Worm (Caenorhabditis elegans) whole organism, late embryonic: ENCODE data around the gene R13A5.7.

Experiments used
- K02D7.2 ChIP-seq: sonication (generic microtip); optimal IDR thresholded peaks from 2 replicates; lab custom pipeline; 2017; ENCODE audit warnings: mild to moderate bottlenecking, missing genetic modification characterization, missing compliant biosample characterization
- T23F11.4 ChIP-seq: fragments of 200-800 bp; sonication (Bioruptor generic); optimal IDR thresholded peaks from 2 replicates; lab custom pipeline; 2018; ENCODE audit warnings: mild to moderate bottlenecking, missing genetic modification characterization, missing compliant biosample characterization
- ahr-1 ChIP-seq: sonication (generic microtip); optimal IDR thresholded peaks from 2 replicates; lab custom pipeline; 2016; ENCODE audit warnings: missing genetic modification characterization, missing compliant biosample characterization
- ama-1 ChIP-seq: fragments of 150-350 bp; optimal IDR thresholded peaks from 2 replicates; lab custom pipeline; 2014
- ceh-18 ChIP-seq: sonication (generic microtip); optimal IDR thresholded peaks from 2 replicates; lab custom pipeline; 2016; ENCODE audit warnings: missing genetic modification characterization, missing compliant biosample characterization
- ceh-19 ChIP-seq: fragments of 200-800 bp; sonication (Bioruptor generic); optimal IDR thresholded peaks from 2 replicates; lab custom pipeline; 2018; ENCODE audit warnings: mild to moderate bottlenecking, missing genetic modification characterization, missing compliant biosample characterization
- ceh-24 ChIP-seq: sonication (generic microtip); optimal IDR thresholded peaks from 2 replicates; lab custom pipeline; 2016; ENCODE audit warnings: mild to moderate bottlenecking, missing genetic modification characterization, missing compliant biosample characterization
- ceh-31 ChIP-seq: sonication (generic microtip); optimal IDR thresholded peaks from 2 replicates; lab custom pipeline; 2016; ENCODE audit warnings: missing genetic modification characterization, missing compliant biosample characterization
- ceh-45 ChIP-seq: fragments of 200-800 bp; sonication (Bioruptor generic); IDR thresholded peaks from 2 replicates; pipeline ENCODE4 v1.3.6; 2022; ENCODE audit warnings: missing genetic modification reagents, missing genetic modification characterization, missing compliant biosample characterization
- ceh-6 ChIP-seq: fragments of 200-800 bp; sonication (Bioruptor generic); optimal IDR thresholded peaks from 2 replicates; lab custom pipeline; 2018; ENCODE audit warnings: mild to moderate bottlenecking, missing genetic modification characterization, missing compliant biosample characterization
- ceh-9 ChIP-seq: sonication (generic microtip); optimal IDR thresholded peaks from 2 replicates; lab custom pipeline; 2016; ENCODE audit warnings: mild to moderate bottlenecking, missing genetic modification characterization, inconsistent platforms, missing compliant biosample characterization
- dmd-4 ChIP-seq: sonication (generic microtip); optimal IDR thresholded peaks from 2 replicates; lab custom pipeline; 2016; ENCODE audit warnings: borderline replicate concordance, missing genetic modification characterization, missing compliant biosample characterization
- dve-1 ChIP-seq: sonication (generic microtip); optimal IDR thresholded peaks from 2 replicates; lab custom pipeline; 2017; ENCODE audit warnings: antibody characterized with exemption, mild to moderate bottlenecking, missing genetic modification characterization, missing compliant biosample characterization
- eyg-1 ChIP-seq: sonication (generic microtip); optimal IDR thresholded peaks from 2 replicates; lab custom pipeline; 2016; ENCODE audit warnings: missing genotype, missing genetic modification characterization, missing compliant biosample characterization
- fax-1 ChIP-seq: sonication (generic microtip); optimal IDR thresholded peaks from 2 replicates; lab custom pipeline; 2016; ENCODE audit warnings: missing genotype, missing genetic modification characterization, missing compliant biosample characterization
- fkh-10 ChIP-seq: fragments of 150-350 bp; optimal IDR thresholded peaks from 2 replicates; lab custom pipeline; 2014; ENCODE audit warnings: missing biosample characterization, missing genetic modification reagents, missing genetic modification characterization
- gmeb-2 ChIP-seq: sonication (generic microtip); optimal IDR thresholded peaks from 2 replicates; lab custom pipeline; 2016; ENCODE audit warnings: missing genetic modification characterization, inconsistent platforms, missing compliant biosample characterization
- hlh-15 ChIP-seq: sonication (generic microtip); optimal IDR thresholded peaks from 2 replicates; lab custom pipeline; 2016; ENCODE audit warnings: missing genetic modification characterization, missing compliant biosample characterization
- hlh-30 ChIP-seq: sonication (generic microtip); optimal IDR thresholded peaks from 2 replicates; lab custom pipeline; 2017; ENCODE audit warnings: antibody characterized with exemption, missing genetic modification characterization, missing compliant biosample characterization; ENCODE audit not compliant: insufficient read depth
- lin-11 ChIP-seq: fragments of 200-800 bp; sonication (Bioruptor generic); optimal IDR thresholded peaks from 2 replicates; lab custom pipeline; 2018; ENCODE audit warnings: mild to moderate bottlenecking, missing genetic modification characterization, missing compliant biosample characterization
- madf-2 ChIP-seq: sonication (generic microtip); optimal IDR thresholded peaks from 2 replicates; lab custom pipeline; 2017; ENCODE audit warnings: missing genetic modification characterization, missing compliant biosample characterization
- nfya-1 ChIP-seq: sonication (generic microtip); optimal IDR thresholded peaks from 2 replicates; lab custom pipeline; 2017; ENCODE audit warnings: missing genetic modification characterization, mild to moderate bottlenecking, missing compliant biosample characterization, antibody characterized with exemption, moderate library complexity
- pha-2 ChIP-seq: sonication (generic microtip); optimal IDR thresholded peaks from 2 replicates; lab custom pipeline; 2017; ENCODE audit warnings: mild to moderate bottlenecking, missing genetic modification characterization, missing compliant biosample characterization
- ref-2 ChIP-seq: sonication (generic microtip); optimal IDR thresholded peaks from 2 replicates; lab custom pipeline; 2016; ENCODE audit warnings: missing genetic modification characterization, missing compliant biosample characterization
- tbx-2 ChIP-seq: sonication (generic microtip); optimal IDR thresholded peaks from 2 replicates; lab custom pipeline; 2016; ENCODE audit warnings: missing genetic modification characterization, missing compliant biosample characterization
- ttx-3 ChIP-seq: sonication (generic microtip); optimal IDR thresholded peaks from 2 replicates; lab custom pipeline; 2016; ENCODE audit warnings: missing genetic modification reagents, missing genetic modification characterization, missing compliant biosample characterization
- unc-3 ChIP-seq, 2 experiments: fragments of 200-800 bp in 1 of 2; sonication (Bioruptor generic) in 1 of 2; sonication (generic microtip) in 1 of 2; conservative IDR thresholded peaks in 1 of 2; optimal IDR thresholded peaks in 1 of 2; 2 replicates each; pipeline versions ENCODE4 v1.3.6 to Lab custom; 2016 to 2022; ENCODE audit warnings: missing compliant biosample characterization in 2 of 2, missing genetic modification characterization in 2 of 2, missing genetic modification reagents in 1 of 2
- unc-42 ChIP-seq: sonication (generic microtip); optimal IDR thresholded peaks from 2 replicates; lab custom pipeline; 2016; ENCODE audit warnings: missing genotype, missing genetic modification characterization, missing compliant biosample characterization
- unc-55 ChIP-seq: sonication (generic microtip); optimal IDR thresholded peaks from 2 replicates; lab custom pipeline; 2017; ENCODE audit warnings: missing biosample characterization, missing genetic modification reagents, missing genetic modification characterization

R13A5.7 gene

ce11 chrIII:7520672-7521071 lies 49.3 kb downstream of the R13A5.7 start, which contains the start of the genes cux-7 and C07H6.2 (continued):
- TF ChIP-seq ceh-9 (tag; lab: Kevin White, UChicago) (no peak), lin-11 (tag; lab: Kevin White, UChicago) (no peak), pha-2 (tag; lab: Kevin White, UChicago) (no peak), tbx-2 (tag; lab: Kevin White, UChicago) (peak; percentile 98), ref-2 (tag; lab: Kevin White, UChicago) (peak; percentile 97), madf-2 (tag; lab: Kevin White, UChicago) (peak; percentile 11), ceh-45 (GFP tag; lab: Robert Waterston, UW) (no peak), unc-55 (peak; percentile 13), hlh-30 (tag; lab: Kevin White, UChicago) (no peak), ttx-3 (tag; lab: Kevin White, UChicago) (no peak), ama-1 (lab: Kevin White, UChicago) (no peak), unc-3 (GFP tag; conservative IDR thresholded peaks at IDR 0.05; lab: Robert Waterston, UW) (peak; percentile 56; the same call in 1 of the 2 replicates), unc-3 (tag; optimal IDR thresholded peaks at IDR 0.05; lab: Kevin White, UChicago) (peak; percentile 74), dve-1 (tag; lab: Kevin White, UChicago) (no peak), fax-1 (tag; lab: Kevin White, UChicago) (peak; percentile 89), dmd-4 (peak; percentile 67)
- TF ChIP-seq, all 69 proteins: peak for 40

- no peak for TF ChIP-seq ceh-45 (GFP tag; lab: Robert Waterston, UW)
- TF ChIP-seq ceh-6 (GFP tag; lab: Kevin White, UChicago), result no peak
- TF ChIP-seq hlh-15, result no peak
- no peak for TF ChIP-seq unc-55
- no peak for TF ChIP-seq ceh-24 (tag; lab: Kevin White, UChicago)
- TF ChIP-seq gmeb-2, result no peak
- no peak for TF ChIP-seq ceh-19 (GFP tag; lab: Kevin White, UChicago)
- no peak for TF ChIP-seq unc-42
- TF ChIP-seq ahr-1 (tag; lab: Kevin White, UChicago), result no peak
- TF ChIP-seq T23F11.4, result no peak
- no peak for TF ChIP-seq K02D7.2
- no peak for TF ChIP-seq ceh-18 (tag; lab: Kevin White, UChicago)
- TF ChIP-seq nfya-1 (tag; lab: Kevin White, UChicago), result no peak
- TF ChIP-seq fkh-10 (GFP tag; lab: Kevin White, UChicago), result no peak
- no peak for TF ChIP-seq eyg-1 (tag; lab: Kevin White, UChicago)
- no peak for TF ChIP-seq ceh-31 (tag; lab: Kevin White, UChicago)
- TF ChIP-seq, all 69 proteins: peak for 0
These were observed 51.5 kb downstream of the R13A5.7 start, which contains the start of gene clk-2 for ce11 chrIII:7518424-7518823. Gene clk-2 (minus strand): TSS chrIII:7518524.
